Worm (Caenorhabditis elegans): ENCODE results near the gene srxa-13.

DNA sequence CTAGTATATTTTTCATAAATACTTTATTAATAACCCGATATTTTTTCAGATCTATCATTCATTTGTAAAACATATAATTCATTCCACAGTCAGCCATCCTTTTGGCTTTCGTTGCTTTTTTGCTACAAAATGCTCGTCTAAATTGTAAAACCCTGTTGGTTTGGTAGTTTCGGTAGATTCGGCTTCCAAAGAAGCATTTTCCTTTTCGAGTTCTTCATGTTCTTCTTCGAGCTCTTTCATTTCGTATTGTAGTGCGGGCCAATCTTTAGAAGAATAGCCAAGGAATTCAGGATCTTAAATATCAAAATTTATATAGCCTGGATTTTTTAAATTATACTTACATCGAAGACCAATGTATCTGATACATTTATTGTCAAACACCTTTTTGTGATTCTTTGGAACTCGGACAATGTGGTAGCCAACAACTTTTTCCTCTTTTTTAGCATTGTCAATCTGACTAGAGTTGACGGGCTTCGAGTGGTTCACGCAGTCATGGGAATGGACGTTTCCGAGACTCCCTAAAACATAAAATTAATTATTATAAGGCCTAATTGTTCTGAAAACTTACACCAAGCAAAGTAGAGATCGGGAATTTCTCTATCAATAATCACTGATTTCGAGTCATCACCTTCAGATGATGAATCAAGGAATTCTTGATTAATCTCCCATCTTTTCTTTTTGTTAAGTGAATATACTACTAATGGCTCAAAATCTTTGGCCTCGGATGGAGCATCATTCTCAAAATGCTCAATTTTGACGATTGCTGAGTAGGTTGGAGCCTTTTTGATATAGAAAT lies 21.3 kb upstream of the srxa-13 start:
- TF ChIP-seq ztf-11 (tag; optimal IDR thresholded peaks at IDR 0.05) (no peak), lin-13 (GFP tag; optimal IDR thresholded peaks at IDR 0.05) (no peak)
